Worm (Caenorhabditis elegans) whole organism, early embryonic: ENCODE data around the gene sru-6.
A peak's percentile ranks its signal among the peaks of the same experiment; 100 is the strongest.

Source experiments
- B0310.2 ChIP-seq: sonication (generic microtip); optimal IDR thresholded peaks from 2 replicates; lab custom pipeline; 2016; ENCODE audit warnings: mild to moderate bottlenecking, missing genetic modification characterization, missing compliant biosample characterization
- F13C5.2 ChIP-seq: sonication (generic microtip); optimal IDR thresholded peaks from 2 replicates; lab custom pipeline; 2017; ENCODE audit warnings: mild to moderate bottlenecking, missing genetic modification characterization, inconsistent platforms, missing compliant biosample characterization
- aly-1 ChIP-seq: sonication (generic microtip); optimal IDR thresholded peaks from 2 replicates; lab custom pipeline; 2016; ENCODE audit warnings: missing genetic modification characterization, missing compliant biosample characterization
- ama-1 ChIP-seq: fragments of 150-350 bp; optimal IDR thresholded peaks from 2 replicates; lab custom pipeline; 2014
- ceh-13 ChIP-seq: fragments of 200-800 bp; sonication (Bioruptor generic); optimal IDR thresholded peaks from 2 replicates; lab custom pipeline; 2018; ENCODE audit warnings: mild to moderate bottlenecking, missing genetic modification characterization, missing compliant biosample characterization
- ceh-36 ChIP-seq: sonication (generic microtip); optimal IDR thresholded peaks from 2 replicates; lab custom pipeline; 2016; ENCODE audit warnings: missing genetic modification characterization, inconsistent platforms, missing compliant biosample characterization
- ets-7 ChIP-seq: sonication (generic microtip); optimal IDR thresholded peaks from 2 replicates; lab custom pipeline; 2016; ENCODE audit warnings: missing genotype, missing genetic modification characterization, missing compliant biosample characterization
- flt-1 ChIP-seq: fragments of 200-800 bp; sonication (Bioruptor generic); IDR thresholded peaks from 2 replicates; pipeline ENCODE4 v1.3.6; 2022; ENCODE audit warnings: missing genetic modification characterization, missing compliant biosample characterization
- hmbx-1 ChIP-seq: sonication (generic microtip); optimal IDR thresholded peaks from 2 replicates; lab custom pipeline; 2016; ENCODE audit warnings: mild to moderate bottlenecking, missing genetic modification characterization, missing compliant biosample characterization
- hmg-4 ChIP-seq: fragments of 200-800 bp; sonication (Bioruptor generic); optimal IDR thresholded peaks from 2 replicates; lab custom pipeline; 2018; ENCODE audit warnings: mild to moderate bottlenecking, missing genetic modification characterization, missing compliant biosample characterization
- hnd-1 ChIP-seq: sonication (generic microtip); optimal IDR thresholded peaks from 2 replicates; lab custom pipeline; 2016; ENCODE audit warnings: missing genetic modification characterization, missing compliant biosample characterization
- pes-1 ChIP-seq: fragments of 200-800 bp; sonication (Bioruptor generic); IDR thresholded peaks from 2 replicates; pipeline ENCODE4 v1.3.6; 2022; ENCODE audit warnings: missing genetic modification reagents, missing genetic modification characterization, missing compliant biosample characterization
- scrt-1 ChIP-seq: fragments of 200-800 bp; sonication (Bioruptor generic); IDR thresholded peaks from 2 replicates; pipeline ENCODE4 v1.3.6; 2022; ENCODE audit warnings: missing genetic modification characterization, missing compliant biosample characterization
- sea-1 ChIP-seq: fragments of 200-800 bp; sonication (Bioruptor generic); conservative IDR thresholded peaks from 2 replicates; pipeline ENCODE4 v1.3.6; 2022; ENCODE audit warnings: missing genetic modification characterization, missing compliant biosample characterization
- tbx-11 ChIP-seq: fragments of 200-800 bp; sonication (Bioruptor generic); IDR thresholded peaks from 2 replicates; pipeline ENCODE4 v1.3.6; 2022; ENCODE audit warnings: missing genetic modification characterization, missing compliant biosample characterization
- tbx-37 ChIP-seq: fragments of 200-800 bp; sonication (Bioruptor generic); conservative IDR thresholded peaks from 2 replicates; pipeline ENCODE4 v1.3.6; 2022; ENCODE audit warnings: missing genetic modification reagents, missing genetic modification characterization, missing compliant biosample characterization
- tra-4 ChIP-seq: sonication (generic microtip); optimal IDR thresholded peaks from 2 replicates; lab custom pipeline; 2017; ENCODE audit warnings: missing genetic modification characterization, missing compliant biosample characterization

The sru-6 gene

ce11 chrIV:9520629-9521028, 30.2 kb downstream of the sru-6 start:
- TF ChIP-seq hmg-4 (GFP tag; lab: Kevin White, UChicago) (no peak), hmbx-1 (no peak), ceh-13 (GFP tag; lab: Kevin White, UChicago) (no peak), tra-4 (tag; lab: Kevin White, UChicago) (no peak), ceh-36 (tag; lab: Kevin White, UChicago) (no peak), ama-1 (no peak), pes-1 (GFP tag; lab: Robert Waterston, UW) (no peak), B0310.2 (tag; lab: Kevin White, UChicago) (no peak), sea-1 (GFP tag; lab: Robert Waterston, UW) (no peak), hnd-1 (tag; lab: Kevin White, UChicago) (no peak), flt-1 (GFP tag; lab: Robert Waterston, UW) (no peak), scrt-1 (GFP tag; lab: Robert Waterston, UW) (no peak)

ce11 chrIV:9523139-9523538, 32.7 kb downstream of the sru-6 start:
- TF ChIP-seq sea-1 (GFP tag; lab: Robert Waterston, UW) (no peak), ets-7 (tag; lab: Kevin White, UChicago) (no peak), F13C5.2 (no peak), pes-1 (GFP tag; lab: Robert Waterston, UW) (no peak), tbx-11 (GFP tag; lab: Robert Waterston, UW) (no peak), ama-1 (no peak), tbx-37 (GFP tag; lab: Robert Waterston, UW) (no peak), tra-4 (tag; lab: Kevin White, UChicago) (no peak), hmg-4 (GFP tag; lab: Kevin White, UChicago) (no peak), hnd-1 (tag; lab: Kevin White, UChicago) (no peak), B0310.2 (tag; lab: Kevin White, UChicago) (no peak), aly-1 (tag; lab: Kevin White, UChicago) (no peak), ceh-13 (GFP tag; lab: Kevin White, UChicago) (no peak), flt-1 (GFP tag; lab: Robert Waterston, UW) (no peak), scrt-1 (GFP tag; lab: Robert Waterston, UW) (no peak), hmbx-1 (no peak), ceh-36 (tag; lab: Kevin White, UChicago) (no peak)

DNA sequence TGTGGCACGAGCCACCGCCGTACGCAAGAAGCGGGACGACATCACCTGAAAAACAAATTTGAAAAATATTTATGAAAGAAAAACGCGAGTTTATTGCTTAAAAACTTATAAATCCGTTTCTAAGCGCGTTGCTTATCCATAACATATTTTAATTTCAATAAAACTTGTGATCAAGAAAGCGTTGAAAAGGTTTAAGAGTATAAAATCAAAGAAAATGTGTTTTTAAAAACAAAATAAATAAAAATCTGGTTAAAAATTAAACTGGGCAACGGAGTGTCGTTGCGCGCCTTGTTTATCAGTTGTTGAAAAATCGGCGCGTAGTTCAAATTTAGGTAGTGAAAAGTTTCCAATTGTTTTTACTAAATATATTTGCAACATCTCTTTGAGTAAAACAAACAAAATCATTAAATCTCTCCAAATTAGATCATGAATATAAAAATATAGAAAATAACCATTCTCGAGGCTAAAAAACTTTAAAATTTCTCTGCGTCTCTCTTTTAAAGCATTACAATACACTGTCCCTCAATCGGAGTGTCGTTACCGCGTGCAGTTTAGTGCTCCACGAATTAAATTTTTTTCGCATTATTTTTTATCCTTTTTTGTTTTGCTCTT, 34.5 kb downstream of the sru-6 start, which contains the start of gene ndua-5:
ndua-5 (minus strand) TSS at position 51 of the 612 bp plus-strand sequence.
- TF ChIP-seq ceh-13 (GFP tag; lab: Kevin White, UChicago) (no peak), hmbx-1 (no peak), F13C5.2 (peak; percentile 11), flt-1 (GFP tag; lab: Robert Waterston, UW) (no peak), ceh-36 (tag; lab: Kevin White, UChicago) (no peak), scrt-1 (GFP tag; lab: Robert Waterston, UW) (no peak)

DNA sequence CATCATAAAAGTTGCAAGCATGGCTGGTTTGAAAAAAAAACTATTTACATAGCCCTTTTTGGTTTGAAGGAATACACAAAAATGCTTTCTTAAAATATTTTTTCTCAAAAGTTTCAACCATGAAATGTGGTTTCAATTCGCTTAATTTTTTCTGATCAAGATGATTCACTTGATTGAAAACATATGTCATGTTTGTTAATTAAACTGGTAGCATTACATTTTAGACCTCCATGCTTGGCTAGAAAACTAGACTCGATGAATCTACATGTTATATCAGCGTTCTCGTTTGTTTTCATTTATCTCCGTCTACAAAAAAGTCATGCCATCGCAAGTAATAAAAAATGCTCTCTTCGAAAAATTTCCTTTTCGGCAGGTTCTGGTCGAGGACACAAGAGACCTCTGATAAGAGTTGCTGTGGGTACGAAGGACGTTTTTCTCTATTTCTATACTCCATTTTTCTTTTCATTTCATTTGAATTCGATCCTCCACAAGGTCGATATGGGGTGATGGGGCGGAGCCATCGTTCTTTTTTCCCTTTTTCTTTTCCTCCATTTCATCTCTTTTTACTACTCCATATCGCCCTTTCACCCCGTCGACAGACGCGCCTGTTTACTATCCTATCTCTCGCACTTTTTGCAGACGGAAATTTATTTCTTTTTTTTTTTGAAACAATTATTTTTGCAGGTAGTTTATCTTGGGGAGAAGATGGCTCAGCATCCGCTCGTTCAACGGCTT, 35.4 kb downstream of the sru-6 start, which contains the start of gene elo-1:
elo-1 (plus strand) TSS at position 685 of the 735 bp plus-strand sequence.
- TF ChIP-seq ets-7 (tag; lab: Kevin White, UChicago) (no peak), B0310.2 (tag; lab: Kevin White, UChicago) (no peak), scrt-1 (GFP tag; lab: Robert Waterston, UW) (no peak), pes-1 (GFP tag; lab: Robert Waterston, UW) (no peak), sea-1 (GFP tag; lab: Robert Waterston, UW) (no peak)

DNA sequence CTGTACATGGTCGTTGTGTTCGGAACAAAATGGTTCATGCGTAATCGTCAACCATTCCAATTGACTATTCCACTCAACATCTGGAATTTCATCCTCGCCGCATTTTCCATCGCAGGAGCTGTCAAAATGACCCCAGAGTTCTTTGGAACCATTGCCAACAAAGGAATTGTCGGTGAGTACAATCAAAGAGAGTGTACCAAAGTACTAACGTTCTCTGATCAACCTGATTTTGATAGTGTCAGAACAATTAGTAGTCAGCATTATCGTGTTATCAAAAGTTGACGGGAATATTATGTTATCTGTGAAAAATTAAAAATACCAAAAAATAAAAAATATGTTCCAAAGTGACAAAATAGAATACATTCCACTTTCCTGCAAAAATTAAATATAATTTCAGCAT, 36.6 kb downstream of the sru-6 start:
- no peak for TF ChIP-seq ets-7 (tag; lab: Kevin White, UChicago)
- no peak for TF ChIP-seq tra-4 (tag; lab: Kevin White, UChicago)
- TF ChIP-seq pes-1 (GFP tag; lab: Robert Waterston, UW): no peak
- TF ChIP-seq ceh-36 (tag; lab: Kevin White, UChicago): no peak
- no peak for TF ChIP-seq scrt-1 (GFP tag; lab: Robert Waterston, UW)

ce11 chrIV:9529647-9530046, 39.2 kb downstream of the sru-6 start, which contains the start of gene elo-7:
Gene elo-7 (plus strand): TSS chrIV:9529947.
- TF ChIP-seq hmbx-1 (no peak), tra-4 (tag; lab: Kevin White, UChicago) (no peak), flt-1 (GFP tag; lab: Robert Waterston, UW) (no peak), B0310.2 (tag; lab: Kevin White, UChicago) (no peak), hmg-4 (GFP tag; lab: Kevin White, UChicago) (no peak), ceh-13 (GFP tag; lab: Kevin White, UChicago) (no peak), aly-1 (tag; lab: Kevin White, UChicago) (no peak), tbx-37 (GFP tag; lab: Robert Waterston, UW) (no peak), scrt-1 (GFP tag; lab: Robert Waterston, UW) (no peak), sea-1 (GFP tag; lab: Robert Waterston, UW) (no peak), ceh-36 (tag; lab: Kevin White, UChicago) (no peak), hnd-1 (tag; lab: Kevin White, UChicago) (no peak), ets-7 (tag; lab: Kevin White, UChicago) (no peak), pes-1 (GFP tag; lab: Robert Waterston, UW) (no peak), tbx-11 (GFP tag; lab: Robert Waterston, UW) (no peak), ama-1 (no peak), F13C5.2 (no peak)

DNA sequence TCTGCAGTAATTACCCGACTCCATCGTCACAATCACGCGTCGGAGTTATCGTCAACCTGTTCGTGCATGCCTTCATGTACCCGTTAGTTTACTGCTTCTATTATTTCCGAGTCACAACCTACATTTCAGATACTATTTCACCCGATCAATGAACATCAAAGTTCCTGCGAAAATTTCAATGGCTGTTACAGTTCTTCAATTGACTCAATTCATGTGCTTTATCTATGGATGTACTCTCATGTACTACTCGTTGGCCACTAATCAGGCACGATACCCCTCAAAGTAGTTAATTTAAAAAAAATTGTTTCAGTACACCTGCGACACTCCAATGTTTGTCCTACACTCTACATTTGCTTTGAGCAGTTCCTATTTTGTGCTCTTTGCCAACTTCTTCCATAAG, 40.3 kb downstream of the sru-6 start:
- TF ChIP-seq sea-1 (GFP tag; lab: Robert Waterston, UW): no peak
- no peak for TF ChIP-seq B0310.2 (tag; lab: Kevin White, UChicago)
- TF ChIP-seq ceh-13 (GFP tag; lab: Kevin White, UChicago): no peak
- no peak for TF ChIP-seq hnd-1 (tag; lab: Kevin White, UChicago)
- no peak for TF ChIP-seq flt-1 (GFP tag; lab: Robert Waterston, UW)
- no peak for TF ChIP-seq scrt-1 (GFP tag; lab: Robert Waterston, UW)
- TF ChIP-seq hmg-4 (GFP tag; lab: Kevin White, UChicago): no peak
- TF ChIP-seq ama-1: no peak
- TF ChIP-seq ceh-36 (tag; lab: Kevin White, UChicago): no peak
- no peak for TF ChIP-seq aly-1 (tag; lab: Kevin White, UChicago)
- no peak for TF ChIP-seq hmbx-1
- TF ChIP-seq F13C5.2: no peak
- no peak for TF ChIP-seq ets-7 (tag; lab: Kevin White, UChicago)
- no peak for TF ChIP-seq tbx-37 (GFP tag; lab: Robert Waterston, UW)
- TF ChIP-seq tra-4 (tag; lab: Kevin White, UChicago): no peak
- no peak for TF ChIP-seq tbx-11 (GFP tag; lab: Robert Waterston, UW)
